Worm (Caenorhabditis elegans) whole organism, early embryonic: ENCODE measurements around the gene srh-219.

Experiments
- B0310.2 ChIP-seq: sonication (generic microtip); optimal IDR thresholded peaks from 2 replicates; lab custom pipeline; 2016; ENCODE audit warnings: mild to moderate bottlenecking, missing genetic modification characterization, missing compliant biosample characterization
- aly-1 ChIP-seq: sonication (generic microtip); optimal IDR thresholded peaks from 2 replicates; lab custom pipeline; 2016; ENCODE audit warnings: missing genetic modification characterization, missing compliant biosample characterization
- ama-1 ChIP-seq: fragments of 150-350 bp; optimal IDR thresholded peaks from 2 replicates; lab custom pipeline; 2014
- ceh-36 ChIP-seq: sonication (generic microtip); optimal IDR thresholded peaks from 2 replicates; lab custom pipeline; 2016; ENCODE audit warnings: missing genetic modification characterization, inconsistent platforms, missing compliant biosample characterization
- ets-7 ChIP-seq: sonication (generic microtip); optimal IDR thresholded peaks from 2 replicates; lab custom pipeline; 2016; ENCODE audit warnings: missing genotype, missing genetic modification characterization, missing compliant biosample characterization
- flt-1 ChIP-seq: fragments of 200-800 bp; sonication (Bioruptor generic); IDR thresholded peaks from 2 replicates; pipeline ENCODE4 v1.3.6; 2022; ENCODE audit warnings: missing genetic modification characterization, missing compliant biosample characterization
- hmbx-1 ChIP-seq: sonication (generic microtip); optimal IDR thresholded peaks from 2 replicates; lab custom pipeline; 2016; ENCODE audit warnings: mild to moderate bottlenecking, missing genetic modification characterization, missing compliant biosample characterization
- hmg-4 ChIP-seq: fragments of 200-800 bp; sonication (Bioruptor generic); optimal IDR thresholded peaks from 2 replicates; lab custom pipeline; 2018; ENCODE audit warnings: mild to moderate bottlenecking, missing genetic modification characterization, missing compliant biosample characterization
- scrt-1 ChIP-seq: fragments of 200-800 bp; sonication (Bioruptor generic); IDR thresholded peaks from 2 replicates; pipeline ENCODE4 v1.3.6; 2022; ENCODE audit warnings: missing genetic modification characterization, missing compliant biosample characterization
- sea-1 ChIP-seq: fragments of 200-800 bp; sonication (Bioruptor generic); conservative IDR thresholded peaks from 2 replicates; pipeline ENCODE4 v1.3.6; 2022; ENCODE audit warnings: missing genetic modification characterization, missing compliant biosample characterization
- tbx-11 ChIP-seq: fragments of 200-800 bp; sonication (Bioruptor generic); IDR thresholded peaks from 2 replicates; pipeline ENCODE4 v1.3.6; 2022; ENCODE audit warnings: missing genetic modification characterization, missing compliant biosample characterization
- tbx-37 ChIP-seq: fragments of 200-800 bp; sonication (Bioruptor generic); conservative IDR thresholded peaks from 2 replicates; pipeline ENCODE4 v1.3.6; 2022; ENCODE audit warnings: missing genetic modification reagents, missing genetic modification characterization, missing compliant biosample characterization
- tra-4 ChIP-seq: sonication (generic microtip); optimal IDR thresholded peaks from 2 replicates; lab custom pipeline; 2017; ENCODE audit warnings: missing genetic modification characterization, missing compliant biosample characterization

DNA sequence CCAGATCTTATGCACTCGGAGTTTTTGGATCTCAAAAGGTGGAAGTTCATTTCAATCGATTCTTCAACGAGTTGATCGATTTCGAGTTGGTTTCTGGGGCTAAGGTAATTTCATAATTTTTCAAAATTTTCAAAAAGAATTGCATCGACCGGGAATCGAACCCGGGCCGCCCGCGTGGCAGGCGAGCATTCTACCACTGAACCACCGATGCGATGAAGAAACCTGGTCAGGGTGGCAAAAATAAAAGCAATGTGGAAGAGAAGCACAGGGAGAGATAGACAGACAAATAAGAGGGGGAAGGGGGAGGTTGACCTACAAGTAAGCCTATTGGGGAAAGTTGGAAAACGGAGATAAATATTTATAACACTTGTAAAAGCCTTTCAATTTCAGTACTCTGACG lies 9.8 kb downstream of the srh-219 start:
- TF ChIP-seq ets-7 (tag; lab: Kevin White, UChicago), result no peak
- TF ChIP-seq scrt-1 (GFP tag; lab: Robert Waterston, UW), result peak; percentile 65; the same call in 1 of the 2 replicates
- no peak for TF ChIP-seq ama-1
- TF ChIP-seq ceh-36 (tag; lab: Kevin White, UChicago), result peak; percentile 45
- TF ChIP-seq tbx-37 (GFP tag; lab: Robert Waterston, UW), result 0 out of 2 replicates have a peak, but pooled peaks have one; percentile 34
- no peak for TF ChIP-seq hmg-4 (GFP tag; lab: Kevin White, UChicago)
- peak; percentile 78 for TF ChIP-seq flt-1 (GFP tag; lab: Robert Waterston, UW)
- no peak for TF ChIP-seq tra-4 (tag; lab: Kevin White, UChicago)
- no peak for TF ChIP-seq hmbx-1 (tag; lab: Kevin White, UChicago)
- TF ChIP-seq aly-1 (tag; lab: Kevin White, UChicago), result peak; percentile 41
- TF ChIP-seq sea-1, result peak; percentile 81
- peak; percentile 74; the same call in 1 of the 2 replicates for TF ChIP-seq tbx-11 (GFP tag; lab: Robert Waterston, UW)
- peak; percentile 42 for TF ChIP-seq B0310.2
